Fruit fly (Drosophila melanogaster) whole organism, wandering third instar larva: ENCODE results near the gene slmo.

ENCODE experiments used
- Abd-B ChIP-seq: fragments of >200 bp; optimal IDR thresholded peaks from 2 replicates; lab custom pipeline; 2017; ENCODE audit warnings: missing biosample characterization, missing genetic modification characterization
- CG32264 ChIP-seq: fragments of 200-800 bp; sonication (Bioruptor generic); optimal IDR thresholded peaks from 2 replicates; lab custom pipeline; 2016; ENCODE audit warnings: missing biosample characterization, missing genetic modification characterization
- CG9705 ChIP-seq: fragments of 200-800 bp; sonication (Bioruptor generic); optimal IDR thresholded peaks from 2 replicates; lab custom pipeline; 2018; ENCODE audit warnings: missing biosample characterization, mild to moderate bottlenecking, missing genetic modification characterization
- CrebA ChIP-seq: fragments of 200-800 bp; sonication (Bioruptor generic); optimal IDR thresholded peaks from 2 replicates; lab custom pipeline; 2016; ENCODE audit warnings: missing biosample characterization, mild to moderate bottlenecking, missing genetic modification characterization, borderline replicate concordance
- Dfd ChIP-seq: fragments of >200 bp; optimal IDR thresholded peaks from 2 replicates; lab custom pipeline; 2017; ENCODE audit warnings: missing biosample characterization, missing genetic modification characterization
- Dif ChIP-seq: fragments of 200-275, 200-300 bp; sonication (Bioruptor generic); optimal IDR thresholded peaks from 2 replicates; lab custom pipeline; 2018; ENCODE audit warnings: missing biosample characterization, missing genetic modification characterization; ENCODE audit not compliant: partially characterized antibody
- GATAd ChIP-seq: sonication (Bioruptor generic); optimal IDR thresholded peaks from 2 replicates; lab custom pipeline; 2016; ENCODE audit warnings: missing biosample characterization, missing genetic modification characterization
- HLH106 ChIP-seq: fragments of 200-800 bp; optimal IDR thresholded peaks from 3 replicates; lab custom pipeline; 2019; ENCODE audit warnings: missing biosample characterization, mild to moderate bottlenecking, missing genetic modification characterization, moderate library complexity
- Hnf4 ChIP-seq: fragments of 200-800 bp; sonication (Bioruptor generic); optimal IDR thresholded peaks from 2 replicates; lab custom pipeline; 2016; ENCODE audit warnings: missing biosample characterization, mild to moderate bottlenecking, missing genetic modification characterization
- Hr78 ChIP-seq: fragments of >200 bp; optimal IDR thresholded peaks from 2 replicates; lab custom pipeline; 2017; ENCODE audit warnings: missing biosample characterization, missing genetic modification characterization
- Hr83 ChIP-seq: fragments of 200-300 bp; sonication (Bioruptor generic); optimal IDR thresholded peaks from 2 replicates; lab custom pipeline; 2016; ENCODE audit warnings: missing biosample characterization, mild to moderate bottlenecking, missing genetic modification characterization, moderate library complexity; ENCODE audit not compliant: poor library complexity, severe bottlenecking
- Jra ChIP-seq: sonication (Bioruptor generic); optimal IDR thresholded peaks from 2 replicates; lab custom pipeline; 2016; ENCODE audit warnings: missing biosample characterization, missing genetic modification characterization
- Mio ChIP-seq: sonication (Bioruptor generic); optimal IDR thresholded peaks from 2 replicates; lab custom pipeline; 2016; ENCODE audit warnings: missing biosample characterization, missing genetic modification characterization
- Myc ChIP-seq: fragments of >200 bp; optimal IDR thresholded peaks from 2 replicates; lab custom pipeline; 2017
- N ChIP-seq: fragments of >200 bp; optimal IDR thresholded peaks from 2 replicates; lab custom pipeline; 2018; ENCODE audit warnings: missing biosample characterization, missing external identifiers, missing genetic modification characterization
- OdsH ChIP-seq: fragments of 200-800 bp; sonication (Bioruptor generic); optimal IDR thresholded peaks from 2 replicates; lab custom pipeline; 2016; ENCODE audit warnings: missing biosample characterization, mild to moderate bottlenecking, missing genetic modification characterization
- Rel ChIP-seq, 2 experiments: fragments of 200-800 bp; sonication (Bioruptor generic) in 1 of 2; optimal IDR thresholded peaks; 2 replicates in 1 of 2; 3 replicates in 1 of 2; lab custom pipeline; 2016 to 2019; ENCODE audit warnings: mild to moderate bottlenecking in 2 of 2, missing biosample characterization in 2 of 2, missing genetic modification characterization in 2 of 2, moderate library complexity in 1 of 2
- Sp1 ChIP-seq: fragments of 200-800 bp; sonication (Bioruptor generic); optimal IDR thresholded peaks from 3 replicates; lab custom pipeline; 2019; ENCODE audit warnings: missing biosample characterization, mild to moderate bottlenecking, missing genetic modification characterization, moderate library complexity
- Vsx2 ChIP-seq: fragments of 200-300, 225-300 bp; sonication (Bioruptor generic); optimal IDR thresholded peaks from 2 replicates; lab custom pipeline; 2018; ENCODE audit warnings: missing biosample characterization, missing genetic modification characterization; ENCODE audit not compliant: partially characterized antibody
- br ChIP-seq: fragments of 200-800 bp; sonication (Bioruptor generic); optimal IDR thresholded peaks from 2 replicates; lab custom pipeline; 2016; ENCODE audit warnings: missing biosample characterization, missing genetic modification characterization
- brk ChIP-seq: fragments of 200-800 bp; sonication (Bioruptor generic); optimal IDR thresholded peaks from 2 replicates; lab custom pipeline; 2016; ENCODE audit warnings: missing biosample characterization, mild to moderate bottlenecking, missing genetic modification characterization
- dl ChIP-seq, 2 experiments: fragments of 175-275, 200-275 bp in 1 of 2; fragments of 200-275 bp in 1 of 2; sonication (Bioruptor generic); optimal IDR thresholded peaks; lab custom pipeline; 2018; ENCODE audit warnings: mild to moderate bottlenecking in 2 of 2, missing biosample characterization in 2 of 2, missing genetic modification characterization in 2 of 2, moderate library complexity in 2 of 2; ENCODE audit not compliant: partially characterized antibody in 2 of 2, insufficient read depth in 1 of 2
- dmrt93B ChIP-seq: fragments of 200-800 bp; sonication (Bioruptor generic); optimal IDR thresholded peaks from 2 replicates; lab custom pipeline; 2018; ENCODE audit warnings: missing biosample characterization, mild to moderate bottlenecking, missing genetic modification characterization
- dsf ChIP-seq: sonication (Bioruptor generic); optimal IDR thresholded peaks from 2 replicates; lab custom pipeline; 2016; ENCODE audit warnings: missing biosample characterization, missing genetic modification characterization, borderline replicate concordance
- ey ChIP-seq: fragments of 200-800 bp; sonication (Bioruptor generic); optimal IDR thresholded peaks from 2 replicates; lab custom pipeline; 2016; ENCODE audit warnings: missing biosample characterization, missing genetic modification characterization
- foxo ChIP-seq, 2 experiments: fragments of 200-800 bp; sonication (Bioruptor generic); optimal IDR thresholded peaks; 2 replicates in 1 of 2; 3 replicates in 1 of 2; lab custom pipeline; 2016 to 2017; ENCODE audit warnings: missing biosample characterization in 2 of 2, missing genetic modification characterization in 2 of 2
- fru ChIP-seq: fragments of 200-800 bp; sonication (Bioruptor generic); optimal IDR thresholded peaks from 3 replicates; lab custom pipeline; 2016; ENCODE audit warnings: missing biosample characterization, mild to moderate bottlenecking, missing genetic modification characterization
- h ChIP-seq: fragments of 200-800 bp; sonication (Bioruptor generic); optimal IDR thresholded peaks from 3 replicates; lab custom pipeline; 2016; ENCODE audit warnings: missing biosample characterization, mild to moderate bottlenecking, missing genetic modification characterization
- jim ChIP-seq: fragments of 175-275, 200-325 bp; sonication (Bioruptor generic); optimal IDR thresholded peaks from 2 replicates; lab custom pipeline; 2016; ENCODE audit warnings: missing biosample characterization, mild to moderate bottlenecking, missing genetic modification characterization
- lola ChIP-seq: fragments of >200 bp; optimal IDR thresholded peaks from 2 replicates; lab custom pipeline; 2017; ENCODE audit warnings: missing biosample characterization, missing genetic modification characterization
- pan ChIP-seq: fragments of >200 bp; optimal IDR thresholded peaks from 2 replicates; lab custom pipeline; 2017
- psq ChIP-seq: fragments of 200-800 bp; sonication (Bioruptor generic); optimal IDR thresholded peaks from 3 replicates; lab custom pipeline; 2017; ENCODE audit warnings: missing biosample characterization, mild to moderate bottlenecking, missing genetic modification characterization, moderate library complexity
- rgr ChIP-seq: fragments of 200-800 bp; sonication (Bioruptor generic); optimal IDR thresholded peaks from 3 replicates; lab custom pipeline; 2016; ENCODE audit warnings: missing biosample characterization, mild to moderate bottlenecking, missing genetic modification characterization
- sage ChIP-seq: fragments of 200-800 bp; sonication (Bioruptor generic); optimal IDR thresholded peaks from 2 replicates; lab custom pipeline; 2016; ENCODE audit warnings: missing biosample characterization, mild to moderate bottlenecking, missing genetic modification characterization
- sv ChIP-seq: fragments of 200-800 bp; sonication (Bioruptor generic); optimal IDR thresholded peaks from 3 replicates; lab custom pipeline; 2016; ENCODE audit warnings: missing biosample characterization, missing genetic modification characterization
- tai ChIP-seq: sonication (Bioruptor generic); optimal IDR thresholded peaks from 2 replicates; lab custom pipeline; 2016; ENCODE audit warnings: missing biosample characterization, missing genetic modification characterization
- usp ChIP-seq: fragments of >200 bp; optimal IDR thresholded peaks from 2 replicates; lab custom pipeline; 2017; ENCODE audit warnings: missing biosample characterization, missing genetic modification characterization
- woc ChIP-seq: sonication (Bioruptor generic); optimal IDR thresholded peaks from 2 replicates; lab custom pipeline; 2016; ENCODE audit warnings: missing biosample characterization, mild to moderate bottlenecking, missing genetic modification characterization

The slmo gene

DNA sequence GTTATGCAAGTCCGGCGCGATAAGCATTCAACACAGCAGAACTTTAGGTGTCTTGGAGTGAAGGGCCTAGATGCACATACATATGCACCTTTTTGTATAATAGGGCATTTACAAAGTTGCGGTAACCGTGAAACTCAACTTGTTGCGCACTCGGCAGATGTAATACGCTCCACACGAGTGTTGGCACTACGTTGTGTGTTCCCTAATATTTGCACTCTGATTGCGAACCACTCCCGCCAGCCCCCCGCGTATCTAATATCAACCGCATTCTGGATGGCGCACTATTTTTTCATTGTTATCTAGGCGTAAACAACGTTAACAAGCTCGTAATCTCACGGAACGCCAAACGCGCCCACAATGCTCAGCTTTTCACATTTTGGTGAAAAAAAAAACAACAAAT, 31.8 kb upstream of the slmo start:
- TF ChIP-seq ey (GFP tag; lab: Kevin White, UChicago) (no peak), Hr78 (GFP tag; lab: Kevin White, UChicago) (no peak), foxo (GFP tag; optimal IDR thresholded peaks at IDR 0.05; lab: Kevin White, UChicago) (no peak), Dif (no peak), Rel (GFP tag; optimal IDR thresholded peaks at IDR 0.05; lab: Kevin White, UChicago) (no peak), Rel (tag; optimal IDR thresholded peaks at IDR 0.05; lab: Kevin White, UChicago) (peak; percentile 11)

- TF ChIP-seq Hnf4 (GFP tag; lab: Kevin White, UChicago) (no peak), Vsx2 (GFP tag; lab: Kevin White, UChicago) (no peak), dmrt93B (GFP tag; lab: Kevin White, UChicago) (no peak), fru (GFP tag; lab: Kevin White, UChicago) (no peak), tai (GFP tag; lab: Kevin White, UChicago) (peak; percentile 95), lola (GFP tag; lab: Kevin White, UChicago) (no peak), CG9705 (GFP tag; lab: Kevin White, UChicago) (no peak), usp (GFP tag; lab: Kevin White, UChicago) (no peak), Mio (GFP tag; lab: Kevin White, UChicago) (no peak), Hr83 (GFP tag; lab: Kevin White, UChicago) (no peak), OdsH (GFP tag; lab: Kevin White, UChicago) (no peak), sv (no peak), rgr (GFP tag; lab: Kevin White, UChicago) (no peak), brk (GFP tag; lab: Kevin White, UChicago) (no peak), N (no peak), woc (GFP tag; lab: Kevin White, UChicago) (no peak), pan (lab: Kevin White, UChicago) (no peak), h (GFP tag; lab: Kevin White, UChicago) (peak; percentile 31), Rel (GFP tag; optimal IDR thresholded peaks at IDR 0.05; lab: Kevin White, UChicago) (no peak), Rel (tag; optimal IDR thresholded peaks at IDR 0.05; lab: Kevin White, UChicago) (peak; percentile 17), Dif (peak; percentile 30), Jra (GFP tag; lab: Kevin White, UChicago) (no peak), CrebA (GFP tag; lab: Kevin White, UChicago) (no peak), psq (GFP tag; lab: Kevin White, UChicago) (peak; percentile 57), br (no peak), dl (GFP tag; optimal IDR thresholded peaks at IDR 0.05; lab: Kevin White, UChicago; ENCODE audit: insufficient read depth in 1 of 2, partially characterized antibody in 2 of 2) (peak; percentile 0 to 19), sage (no peak), ey (GFP tag; lab: Kevin White, UChicago) (no peak), CG32264 (GFP tag; lab: Kevin White, UChicago) (no peak), dsf (GFP tag; lab: Kevin White, UChicago) (no peak), foxo (GFP tag; optimal IDR thresholded peaks at IDR 0.05; lab: Kevin White, UChicago) (no peak), jim (no peak), Abd-B (GFP tag; lab: Kevin White, UChicago) (no peak), Sp1 (GFP tag; lab: Kevin White, UChicago) (peak; percentile 23), Hr78 (GFP tag; lab: Kevin White, UChicago) (no peak), Myc (lab: Kevin White, UChicago) (no peak), GATAd (no peak), HLH106 (tag; lab: Kevin White, UChicago) (no peak), Dfd (GFP tag; lab: Kevin White, UChicago) (no peak)
These were observed 30.3 kb upstream of the slmo start for dm6 chr2L:6078757-6079351.
